Worm (Caenorhabditis elegans): ENCODE results near the gene chil-22.
A peak's percentile ranks its signal among the peaks of the same experiment; 100 is the strongest.

Gene chil-22

DNA sequence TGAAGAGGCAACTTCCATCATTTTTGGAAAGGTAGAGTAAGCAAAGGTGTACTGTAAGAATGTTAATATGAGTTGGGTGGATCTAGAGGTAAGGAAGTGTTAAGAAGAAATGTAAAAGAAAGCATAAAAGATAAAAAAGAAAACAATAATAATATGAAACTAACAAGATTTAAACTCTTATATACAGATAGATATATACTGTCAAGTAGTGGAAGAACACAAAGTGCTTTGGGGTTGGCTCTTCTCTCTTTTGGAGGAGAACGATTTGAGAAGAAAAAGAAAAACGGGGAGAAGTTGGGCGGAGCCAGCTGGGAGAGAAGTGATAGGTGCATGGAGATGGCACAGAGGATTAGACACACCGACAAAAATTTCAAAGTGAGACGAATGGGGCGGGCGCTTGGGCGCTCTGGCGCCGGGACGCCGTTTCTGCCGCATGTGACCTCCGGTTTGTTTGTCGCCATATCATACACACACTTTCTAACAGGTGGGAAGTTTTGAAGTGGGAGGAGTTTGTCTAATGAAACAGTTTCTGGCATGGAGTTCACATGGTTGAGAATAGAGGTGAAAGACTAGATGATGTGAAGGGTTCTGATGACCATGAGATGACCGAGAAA is 21.4 kb upstream of the chil-22 start, which contains the start of gene T19H5.4 (continued):
- TF ChIP-seq unc-130 (GFP tag; optimal IDR thresholded peaks at IDR 0.05) (no peak), ztf-25 (GFP tag; IDR thresholded peaks at IDR 0.05) (no peak), hsf-1 (GFP tag; IDR thresholded peaks at IDR 0.05) (no peak), F49E8.2 (tag; optimal IDR thresholded peaks at IDR 0.05; ENCODE audit: insufficient read depth) (no peak), nfyb-1 (GFP tag; IDR thresholded peaks at IDR 0.05) (peak; percentile 29; the same call in 1 of the 2 replicates), hlh-12 (tag; optimal IDR thresholded peaks at IDR 0.05) (no peak), lag-1 (GFP tag; IDR thresholded peaks at IDR 0.05) (no peak), cebp-2 (GFP tag; IDR thresholded peaks at IDR 0.05) (no peak), lin-54 (GFP tag; optimal IDR thresholded peaks at IDR 0.05) (peak; percentile 40), athp-1 (tag; optimal IDR thresholded peaks at IDR 0.05) (no peak), attf-5 (GFP tag; optimal IDR thresholded peaks at IDR 0.05) (peak; percentile 82), egl-44 (GFP tag; IDR thresholded peaks at IDR 0.05) (peak; percentile 73), gei-17 (GFP tag; optimal IDR thresholded peaks at IDR 0.05) (no peak), lin-40 (tag; optimal IDR thresholded peaks at IDR 0.05) (peak; percentile 47), K12H6.12 (tag; optimal IDR thresholded peaks at IDR 0.05) (peak; percentile 41), sea-2 (GFP tag; IDR thresholded peaks at IDR 0.05) (0 out of 2 replicates have a peak, but pooled peaks have one; percentile 30), madf-8 (GFP tag; conservative IDR thresholded peaks at IDR 0.05) (no peak), ztf-28 (GFP tag; IDR thresholded peaks at IDR 0.05) (no peak), nhr-80 (tag; optimal IDR thresholded peaks at IDR 0.05) (peak; percentile 90), dox-1 (GFP tag; IDR thresholded peaks at IDR 0.05) (peak; percentile 44; the same call in 1 of the 2 replicates), F33H1.4 (GFP tag; IDR thresholded peaks at IDR 0.05) (no peak), hlh-26 (GFP tag; conservative IDR thresholded peaks at IDR 0.05) (no peak), mxl-1 (tag; optimal IDR thresholded peaks at IDR 0.05) (no peak), bed-2 (GFP tag; IDR thresholded peaks at IDR 0.05) (no peak), F55B11.4 (tag; optimal IDR thresholded peaks at IDR 0.05; ENCODE audit: borderline replicate concordance, insufficient read depth) (no peak), F57C9.4 (tag; optimal IDR thresholded peaks at IDR 0.05) (no peak), nhr-179 (tag; optimal IDR thresholded peaks at IDR 0.05) (no peak), efl-1 (GFP tag; optimal IDR thresholded peaks at IDR 0.05) (no peak), let-607 (tag; optimal IDR thresholded peaks at IDR 0.05) (no peak), ztf-3 (GFP tag; optimal IDR thresholded peaks at IDR 0.05) (no peak), nhr-120 (GFP tag; IDR thresholded peaks at IDR 0.05) (no peak), ztf-6 (GFP tag; IDR thresholded peaks at IDR 0.05) (no peak), ama-1 (optimal IDR thresholded peaks at IDR 0.05) (no peak), ama-1 (GFP tag; optimal IDR thresholded peaks at IDR 0.05) (no peak), snpc-1.3 (tag; optimal IDR thresholded peaks at IDR 0.05; ENCODE audit: insufficient read depth) (no peak), D2030.7 (GFP tag; IDR thresholded peaks at IDR 0.05) (no peak), F22D6.2 (tag; optimal IDR thresholded peaks at IDR 0.05) (peak; percentile 20), ceh-40 (GFP tag; IDR thresholded peaks at IDR 0.05) (no peak), ztf-26 (tag; optimal IDR thresholded peaks at IDR 0.05) (peak; percentile 80), ceh-100 (GFP tag; IDR thresholded peaks at IDR 0.05) (no peak), tbp1 (GFP tag; optimal IDR thresholded peaks at IDR 0.05) (peak; percentile 34), ccch-3 (GFP tag; optimal IDR thresholded peaks at IDR 0.05) (no peak), madf-10 (tag; optimal IDR thresholded peaks at IDR 0.05) (peak; percentile 14), hmg-20 (GFP tag; IDR thresholded peaks at IDR 0.05) (no peak), die-1 (tag; optimal IDR thresholded peaks at IDR 0.05) (no peak), zfh-2 (GFP tag; conservative IDR thresholded peaks at IDR 0.05) (peak; percentile 95), sptf-2 (GFP tag; optimal IDR thresholded peaks at IDR 0.05) (no peak), rcor-1 (GFP tag; IDR thresholded peaks at IDR 0.05) (no peak), cebp-1 (GFP tag; IDR thresholded peaks at IDR 0.05) (peak; percentile 61; the same call in 1 of the 2 replicates), cebp-1 (tag; optimal IDR thresholded peaks at IDR 0.05) (peak; percentile 82)
